Fruit fly (Drosophila melanogaster): ENCODE data around the gene Sap30.

DNA sequence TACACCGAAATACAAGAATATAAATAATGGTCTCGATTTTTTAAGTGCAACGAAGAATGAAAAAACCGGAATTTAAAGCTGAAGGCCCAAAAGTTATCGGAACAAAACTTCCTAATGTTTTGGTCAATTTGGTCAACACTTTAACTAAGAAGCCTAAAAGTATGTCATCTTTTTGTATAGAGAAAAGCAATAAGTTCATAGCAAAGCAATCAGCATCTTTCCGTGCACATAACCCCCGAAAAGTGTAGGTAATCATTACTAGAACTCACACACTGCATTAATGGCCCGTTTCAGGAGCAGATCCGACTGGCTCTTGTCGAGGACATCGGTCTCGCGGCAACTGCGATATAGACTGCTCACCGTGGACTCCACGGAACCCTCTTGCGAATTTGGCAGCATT lies 42.7 kb upstream of the Sap30 start:
- no peak for TF ChIP-seq Pif1A (GFP tag; optimal IDR thresholded peaks at IDR 0.05)
- no peak for TF ChIP-seq CG10348 (GFP tag; IDR thresholded peaks at IDR 0.05)

Data from whole organism, pupa.